Worm (Caenorhabditis elegans): ENCODE results near the gene W05B10.3.

ce11 chrV:12658142-12658541 is 3.4 kb downstream of the W05B10.3 start, which contains the start of gene W05B10.6:
- no peak for TF ChIP-seq dpl-1 (GFP tag; optimal IDR thresholded peaks at IDR 0.05)
- TF ChIP-seq snpc-4 (tag; optimal IDR thresholded peaks at IDR 0.05) = no peak
- no peak for TF ChIP-seq ama-1 (optimal IDR thresholded peaks at IDR 0.05)
- TF ChIP-seq nhr-237 (tag; optimal IDR thresholded peaks at IDR 0.05) = no peak
- TF ChIP-seq pax-3 (tag; optimal IDR thresholded peaks at IDR 0.05) = no peak
- TF ChIP-seq jun-1 (tag; optimal IDR thresholded peaks at IDR 0.05) = no peak
- no peak for TF ChIP-seq lin-35 (GFP tag; optimal IDR thresholded peaks at IDR 0.05)
- TF ChIP-seq fkh-8 (tag; optimal IDR thresholded peaks at IDR 0.05) = no peak
- no peak for TF ChIP-seq elt-3 (tag; optimal IDR thresholded peaks at IDR 0.05)

All from whole organism, L1 larva.